Fruit fly (Drosophila melanogaster): ENCODE measurements around the gene Sirt1.

The Sirt1 gene

DNA sequence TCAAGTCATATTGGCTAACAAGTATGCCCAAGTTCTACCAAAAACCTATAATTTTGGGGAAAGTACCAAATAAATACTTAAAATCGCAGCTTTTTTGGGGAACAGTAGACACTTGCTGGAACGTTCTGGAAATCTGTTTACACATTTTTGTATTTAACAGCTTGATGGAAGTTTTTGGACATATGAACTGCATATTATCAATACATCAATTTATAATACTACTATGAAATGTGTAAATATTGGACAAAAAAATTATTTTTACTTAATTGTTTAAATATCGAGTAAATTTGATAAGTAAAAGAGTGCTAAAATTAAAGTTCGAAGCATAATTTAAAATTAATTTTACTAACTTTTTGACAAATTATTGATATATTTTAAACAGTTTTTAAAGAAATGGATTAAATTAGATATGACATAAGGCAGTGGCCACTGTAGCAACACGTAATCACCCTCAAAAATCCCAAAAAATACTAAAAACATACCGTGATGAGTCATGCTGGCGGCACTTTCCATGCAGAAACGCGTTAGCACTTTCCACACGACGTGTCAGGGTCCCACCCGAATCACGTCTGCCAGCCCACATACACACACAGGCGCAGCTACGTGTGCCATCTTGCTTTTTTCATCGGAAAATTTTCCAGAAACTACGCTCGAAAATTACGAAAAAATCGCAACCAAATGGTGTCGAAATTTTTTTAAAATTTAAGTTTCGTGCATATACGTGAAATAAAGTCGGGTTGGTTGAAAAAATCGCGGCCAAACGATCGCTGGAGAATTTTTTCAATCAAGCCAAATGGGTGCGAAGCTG, at the start of gene Sirt1 (continued):
- TF ChIP-seq Doc2 (GFP tag; IDR thresholded peaks at IDR 0.05) (peak; percentile 8; the same call in 1 of the 2 replicates), stwl (tag; optimal IDR thresholded peaks at IDR 0.05) (peak; percentile 18), sug (tag; optimal IDR thresholded peaks at IDR 0.05) (peak; percentile 89), CG10462 (GFP tag; optimal IDR thresholded peaks at IDR 0.05) (peak; percentile 59), tin (GFP tag; optimal IDR thresholded peaks at IDR 0.05) (peak; percentile 84), CG8924 (tag; optimal IDR thresholded peaks at IDR 0.05) (peak; percentile 88), CG17186 (GFP tag; optimal IDR thresholded peaks at IDR 0.05) (no peak), al (GFP tag; IDR thresholded peaks at IDR 0.05) (peak; percentile 77), hth (optimal IDR thresholded peaks at IDR 0.05) (no peak), Dip3 (GFP tag; optimal IDR thresholded peaks at IDR 0.05) (peak; percentile 43), CG2875 (GFP tag; optimal IDR thresholded peaks at IDR 0.05) (peak; percentile 64), chm (GFP tag; IDR thresholded peaks at IDR 0.05) (peak; percentile 22; the same call in 1 of the 2 replicates), CG15479 (GFP tag; optimal IDR thresholded peaks at IDR 0.05) (no peak), Deaf1 (tag; optimal IDR thresholded peaks at IDR 0.05) (peak; percentile 59), pros (GFP tag; optimal IDR thresholded peaks at IDR 0.05) (no peak), CG4854 (GFP tag; optimal IDR thresholded peaks at IDR 0.05) (peak; percentile 18), CG18619 (GFP tag; optimal IDR thresholded peaks at IDR 0.05) (peak; percentile 89), CG11560 (tag; IDR thresholded peaks at IDR 0.05) (peak; percentile 65; the same call in 2 of the 3 replicates), CG13624 (GFP tag; optimal IDR thresholded peaks at IDR 0.05) (peak; percentile 34), ranshi (GFP tag; IDR thresholded peaks at IDR 0.05) (peak; percentile 63), Gsc (GFP tag; IDR thresholded peaks at IDR 0.05) (no peak; the same call in 1 of the 2 replicates), CG17359 (tag; optimal IDR thresholded peaks at IDR 0.05) (peak; percentile 71), ATbp (GFP tag; optimal IDR thresholded peaks at IDR 0.05) (peak; percentile 62), pum (GFP tag; optimal IDR thresholded peaks at IDR 0.05) (peak; percentile 66), tna (GFP tag; IDR thresholded peaks at IDR 0.05; ENCODE audit: partially characterized antibody) (no peak), B-H1 (GFP tag; IDR thresholded peaks at IDR 0.05) (peak; percentile 65), CG8290 (GFP tag; optimal IDR thresholded peaks at IDR 0.05) (peak; percentile 83), CG8290 (tag; optimal IDR thresholded peaks at IDR 0.05) (peak; percentile 2 to 7), crol (GFP tag; IDR thresholded peaks at IDR 0.05) (0 out of 2 replicates have a peak, but pooled peaks have one; percentile 21), Six4 (GFP tag; optimal IDR thresholded peaks at IDR 0.05) (peak; percentile 83), CG4360 (GFP tag; IDR thresholded peaks at IDR 0.05) (no peak), CG13894 (tag; optimal IDR thresholded peaks at IDR 0.05) (peak; percentile 73), ERR (GFP tag; optimal IDR thresholded peaks at IDR 0.05) (no peak), Oli (tag; optimal IDR thresholded peaks at IDR 0.05) (peak; percentile 91), Pdp1 (GFP tag; optimal IDR thresholded peaks at IDR 0.05) (peak; percentile 70 to 85), CG12299 (tag; optimal IDR thresholded peaks at IDR 0.05) (peak; percentile 61), Hsf (GFP tag; optimal IDR thresholded peaks at IDR 0.05) (peak; percentile 85), NFAT (GFP tag; IDR thresholded peaks at IDR 0.05) (peak; percentile 85), toy (GFP tag; IDR thresholded peaks at IDR 0.05) (no peak; the same call in 1 of the 2 replicates), CG14014 (GFP tag; IDR thresholded peaks at IDR 0.05) (peak; percentile 74; the same call in 1 of the 2 replicates), pan (optimal IDR thresholded peaks at IDR 0.05) (no peak), pan (GFP tag; optimal IDR thresholded peaks at IDR 0.05 in 1 of 2, IDR thresholded peaks at IDR 0.05 in 1 of 2) (peak in 1 of 2 experiments; percentile 83), CG11504 (tag; optimal IDR thresholded peaks at IDR 0.05) (peak; percentile 91), chinmo (GFP tag; IDR thresholded peaks at IDR 0.05; ENCODE audit: partially characterized antibody) (no peak; the same call in 3 of the 4 replicates), Nf-YC (tag; optimal IDR thresholded peaks at IDR 0.05) (peak; percentile 85), CG1792 (GFP tag; optimal IDR thresholded peaks at IDR 0.05) (peak; percentile 4), unc-4 (GFP tag; IDR thresholded peaks at IDR 0.05; ENCODE audit: partially characterized antibody) (no peak), croc (GFP tag; conservative IDR thresholded peaks at IDR 0.05) (peak; percentile 75), CG7357 (GFP tag; IDR thresholded peaks at IDR 0.05) (peak; percentile 83)

Measured in whole organism, embryonic.